Fruit fly (Drosophila melanogaster) whole organism, embryonic: ENCODE data around the gene Ogdh.

ENCODE experiments used
- Abd-B ChIP-seq: fragments of 200-800 bp; sonication (Bioruptor generic); optimal IDR thresholded peaks from 2 replicates; lab custom pipeline; 2018; ENCODE audit warnings: missing biosample characterization, mild to moderate bottlenecking, missing genetic modification characterization, moderate library complexity
- B-H1 ChIP-seq: fragments of 200-800 bp; sonication (Bioruptor generic); IDR thresholded peaks from 3 replicates; pipeline ENCODE4 v1.3.6; 2022; ENCODE audit warnings: missing biosample characterization, missing genetic modification characterization
- B-H2 ChIP-seq: fragments of 200-800 bp; sonication (Bioruptor generic); optimal IDR thresholded peaks from 2 replicates; lab custom pipeline; 2018; ENCODE audit warnings: missing biosample characterization, mild to moderate bottlenecking, missing genetic modification characterization
- BEAF-32 ChIP-seq: fragments of 200-800 bp; sonication (Bioruptor generic); optimal IDR thresholded peaks from 3 replicates; lab custom pipeline; 2017; ENCODE audit warnings: missing biosample characterization, missing genetic modification characterization, mild to moderate bottlenecking, moderate library complexity, missing genetic modification reagents
- Blimp-1 ChIP-seq: fragments of 200-800 bp; sonication (Bioruptor generic); optimal IDR thresholded peaks from 3 replicates; lab custom pipeline; 2018; ENCODE audit warnings: missing biosample characterization, missing genetic modification characterization, mild to moderate bottlenecking, moderate library complexity, missing genetic modification reagents
- CG10267 ChIP-seq: fragments of 200-800 bp; sonication (Bioruptor generic); optimal IDR thresholded peaks from 2 replicates; lab custom pipeline; 2018; ENCODE audit warnings: missing biosample characterization, mild to moderate bottlenecking, missing genetic modification characterization, moderate library complexity
- CG10274 ChIP-seq: fragments of 200-800 bp; sonication (Bioruptor generic); optimal IDR thresholded peaks from 3 replicates; lab custom pipeline; 2017; ENCODE audit warnings: missing biosample characterization, mild to moderate bottlenecking, missing genetic modification characterization
- CG11504 ChIP-seq: fragments of 200-800 bp; sonication (Bioruptor generic); optimal IDR thresholded peaks from 3 replicates; lab custom pipeline; 2019; ENCODE audit warnings: missing biosample characterization, mild to moderate bottlenecking, missing genetic modification characterization, moderate library complexity
- CG12219 ChIP-seq: fragments of 200-800 bp; sonication (Bioruptor generic); optimal IDR thresholded peaks from 3 replicates; lab custom pipeline; 2018; ENCODE audit warnings: missing biosample characterization, mild to moderate bottlenecking, missing genetic modification characterization
- CG12659 ChIP-seq: fragments of 200-800 bp; sonication (Bioruptor generic); optimal IDR thresholded peaks from 3 replicates; lab custom pipeline; 2017; ENCODE audit warnings: mild to moderate bottlenecking, missing biosample characterization, missing genetic modification reagents, missing genetic modification characterization
- CG18011 ChIP-seq: fragments of 200-800 bp; sonication (Bioruptor generic); optimal IDR thresholded peaks from 2 replicates; lab custom pipeline; 2017; ENCODE audit warnings: missing biosample characterization, missing genetic modification characterization, mild to moderate bottlenecking, moderate library complexity, missing genotype
- CG18599 ChIP-seq: fragments of 200-800 bp; sonication (Bioruptor generic); optimal IDR thresholded peaks from 3 replicates; lab custom pipeline; 2017; ENCODE audit warnings: missing biosample characterization, missing genetic modification characterization, mild to moderate bottlenecking, moderate library complexity, missing genetic modification reagents
- CG30020 ChIP-seq: fragments of 200-800 bp; optimal IDR thresholded peaks from 2 replicates; lab custom pipeline; 2019; ENCODE audit warnings: missing biosample characterization, mild to moderate bottlenecking, missing genetic modification characterization, moderate library complexity
- CG31224 ChIP-seq: fragments of 200-800 bp; sonication (Bioruptor generic); IDR thresholded peaks from 2 replicates; pipeline ENCODE4 v1.3.6; 2022; ENCODE audit warnings: missing biosample characterization, missing genetic modification characterization
- CG31441 ChIP-seq: fragments of 200-800 bp; sonication (Bioruptor generic); IDR thresholded peaks from 2 replicates; pipeline ENCODE4 v1.3.6; 2022; ENCODE audit warnings: missing biosample characterization, missing genetic modification characterization
- CG33213 ChIP-seq: fragments of 200-800 bp; sonication (Bioruptor generic); optimal IDR thresholded peaks from 3 replicates; lab custom pipeline; 2016; ENCODE audit warnings: missing biosample characterization, missing genetic modification characterization
- CG3407 ChIP-seq: fragments of 200-800 bp; sonication (Bioruptor generic); optimal IDR thresholded peaks from 2 replicates; lab custom pipeline; 2018; ENCODE audit warnings: missing biosample characterization, mild to moderate bottlenecking, missing genetic modification characterization
- CG34422 ChIP-seq: fragments of 200-800 bp; sonication (Bioruptor generic); IDR thresholded peaks from 3 replicates; pipeline ENCODE4 v1.3.6; 2022; ENCODE audit warnings: missing biosample characterization, missing genetic modification characterization
- CG3726 ChIP-seq: fragments of 200-800 bp; sonication (Bioruptor generic); IDR thresholded peaks from 3 replicates; pipeline ENCODE4, ENCODE4 v1.3.6; 2022; ENCODE audit warnings: missing biosample characterization, missing genetic modification characterization
- CG4328 ChIP-seq: fragments of 200-800 bp; sonication (Bioruptor generic); optimal IDR thresholded peaks from 3 replicates; lab custom pipeline; 2017; ENCODE audit warnings: missing biosample characterization, missing genetic modification reagents, missing genetic modification characterization
- CG4617 ChIP-seq: fragments of 200-800 bp; sonication (Bioruptor generic); optimal IDR thresholded peaks from 3 replicates; lab custom pipeline; 2016; ENCODE audit warnings: missing biosample characterization, missing genetic modification characterization, borderline replicate concordance
- CG7271 ChIP-seq: fragments of 200-800 bp; sonication (Bioruptor generic); optimal IDR thresholded peaks from 2 replicates; lab custom pipeline; 2018; ENCODE audit warnings: missing biosample characterization, mild to moderate bottlenecking, missing genetic modification characterization, moderate library complexity
- CG9932 ChIP-seq: fragments of 200-800 bp; sonication (Bioruptor generic); IDR thresholded peaks from 2 replicates; pipeline ENCODE4 v1.3.6; 2022; ENCODE audit warnings: missing biosample characterization, missing genetic modification characterization
- Dbx ChIP-seq: fragments of 200-800 bp; sonication (Bioruptor generic); IDR thresholded peaks from 3 replicates; pipeline ENCODE4 v1.3.6; 2022; ENCODE audit warnings: missing biosample characterization, missing genetic modification characterization
- Dek ChIP-seq: fragments of 200-800 bp; sonication (Bioruptor generic); optimal IDR thresholded peaks from 3 replicates; lab custom pipeline; 2019; ENCODE audit warnings: missing biosample characterization, mild to moderate bottlenecking, missing genetic modification characterization, moderate library complexity
- Dip2 ChIP-seq: fragments of 200-800 bp; sonication (Bioruptor generic); IDR thresholded peaks from 2 replicates; pipeline ENCODE4 v1.3.6; 2022; ENCODE audit warnings: missing biosample characterization, missing genetic modification characterization
- Dll ChIP-seq: fragments of 200-800 bp; sonication (Bioruptor generic); IDR thresholded peaks from 4 replicates; pipeline ENCODE4 v1.3.6; 2022; ENCODE audit warnings: missing biosample characterization, missing genetic modification characterization; ENCODE audit not compliant: partially characterized antibody
- Eip74EF ChIP-seq, 2 experiments: fragments of 200-800 bp in 1 of 2; fragments of >200 bp in 1 of 2; sonication (Bioruptor generic) in 1 of 2; optimal IDR thresholded peaks; 2 replicates each; lab custom pipeline; 2017 to 2019; ENCODE audit warnings: missing biosample characterization in 2 of 2, missing genetic modification characterization in 2 of 2, mild to moderate bottlenecking in 1 of 2, moderate library complexity in 1 of 2
- Hmr ChIP-seq: fragments of 200-800 bp; sonication (Bioruptor generic); optimal IDR thresholded peaks from 3 replicates; lab custom pipeline; 2017; ENCODE audit warnings: mild to moderate bottlenecking, missing biosample characterization, missing genetic modification reagents, missing genetic modification characterization
- Hr39 ChIP-seq: fragments of >200 bp; optimal IDR thresholded peaks from 2 replicates; lab custom pipeline; 2017
- MESR4 ChIP-seq: fragments of 200-800 bp; sonication (Bioruptor generic); optimal IDR thresholded peaks from 2 replicates; lab custom pipeline; 2018; ENCODE audit warnings: missing biosample characterization, mild to moderate bottlenecking, missing genetic modification characterization, moderate library complexity
- NC2α ChIP-seq: fragments of 200-800 bp; sonication (Bioruptor generic); optimal IDR thresholded peaks from 2 replicates; lab custom pipeline; 2016; ENCODE audit warnings: missing biosample characterization, missing genetic modification characterization
- Spps ChIP-seq: fragments of 200-800 bp; sonication (Bioruptor generic); optimal IDR thresholded peaks from 2 replicates; lab custom pipeline; 2018; ENCODE audit warnings: missing biosample characterization, mild to moderate bottlenecking, missing genetic modification characterization
- TFAM ChIP-seq: fragments of 200-800 bp; sonication (Bioruptor generic); optimal IDR thresholded peaks from 2 replicates; lab custom pipeline; 2017; ENCODE audit warnings: missing biosample characterization, missing genetic modification characterization, inconsistent platforms
- Trl ChIP-seq, 3 experiments: fragments of >200 bp in 2 of 3; fragments of 200-800 bp in 1 of 3; sonication (Bioruptor generic) in 1 of 3; optimal IDR thresholded peaks; 2 replicates in 1 of 3; 3 replicates in 2 of 3; lab custom pipeline; 2016 to 2017; ENCODE audit warnings: missing biosample characterization in 1 of 3, missing genetic modification characterization in 1 of 3
- crp ChIP-seq, 2 experiments: fragments of 200-800 bp; sonication (Bioruptor generic); optimal IDR thresholded peaks; 2 replicates in 1 of 2; 3 replicates in 1 of 2; lab custom pipeline; 2017; ENCODE audit warnings: missing biosample characterization in 2 of 2, missing genetic modification characterization in 2 of 2, mild to moderate bottlenecking in 1 of 2, moderate library complexity in 1 of 2
- dmrt99B ChIP-seq: fragments of 200-800 bp; sonication (Bioruptor generic); optimal IDR thresholded peaks from 2 replicates; lab custom pipeline; 2018; ENCODE audit warnings: missing biosample characterization, mild to moderate bottlenecking, missing genetic modification characterization, moderate library complexity
- eyg ChIP-seq: fragments of 200-800 bp; sonication (Bioruptor generic); optimal IDR thresholded peaks from 3 replicates; lab custom pipeline; 2016; ENCODE audit warnings: missing biosample characterization, missing genetic modification characterization
- fd102C ChIP-seq: fragments of 200-800 bp; sonication (Bioruptor generic); optimal IDR thresholded peaks from 2 replicates; lab custom pipeline; 2018; ENCODE audit warnings: missing biosample characterization, mild to moderate bottlenecking, missing genetic modification characterization, moderate library complexity
- insv ChIP-seq, 2 experiments: fragments of 200-800 bp; sonication (Bioruptor generic); optimal IDR thresholded peaks; 3 replicates each; lab custom pipeline; 2016 to 2018; ENCODE audit warnings: missing biosample characterization in 2 of 2, missing genetic modification characterization in 2 of 2
- lab ChIP-seq: fragments of 200-800 bp; sonication (Bioruptor generic); optimal IDR thresholded peaks from 3 replicates; lab custom pipeline; 2017; ENCODE audit warnings: missing biosample characterization, missing genetic modification characterization, mild to moderate bottlenecking, moderate library complexity, missing genetic modification reagents
- p53 ChIP-seq: fragments of 200-800 bp; sonication (Bioruptor generic); optimal IDR thresholded peaks from 2 replicates; lab custom pipeline; 2016; ENCODE audit warnings: missing biosample characterization, missing genetic modification characterization
- ranshi ChIP-seq: fragments of 200-800 bp; sonication (Bioruptor generic); IDR thresholded peaks from 2 replicates; pipeline ENCODE4 v1.3.6; 2022; ENCODE audit warnings: missing biosample characterization, missing genetic modification characterization
- slbo ChIP-seq: fragments of 200-800 bp; sonication (Bioruptor generic); IDR thresholded peaks from 2 replicates; pipeline ENCODE4 v1.3.6; 2022; ENCODE audit warnings: missing biosample characterization, missing genetic modification characterization
- sna ChIP-seq: fragments of 200-800 bp; sonication (Bioruptor generic); IDR thresholded peaks from 2 replicates; pipeline ENCODE4 v1.3.6; 2022; ENCODE audit warnings: missing biosample characterization, missing genetic modification characterization; ENCODE audit not compliant: partially characterized antibody
- wek ChIP-seq: fragments of 200-800 bp; sonication (Bioruptor generic); optimal IDR thresholded peaks from 3 replicates; lab custom pipeline; 2018; ENCODE audit warnings: missing biosample characterization, mild to moderate bottlenecking, missing genetic modification characterization, moderate library complexity
- zen2 ChIP-seq: fragments of 200-800 bp; sonication (Bioruptor generic); IDR thresholded peaks from 3 replicates; pipeline ENCODE4 v1.3.6; 2022; ENCODE audit warnings: missing biosample characterization, missing genetic modification characterization; ENCODE audit not compliant: partially characterized antibody

The Ogdh gene

dm6 chr3L:17009715-17010491 lies 55.3 kb downstream of the Ogdh start (continued):
- TF ChIP-seq Dbx (GFP tag; lab: Robert Waterston, UW) (peak; percentile 65; the same call in 1 of the 3 replicates), CG12659 (GFP tag; lab: Kevin White, UChicago) (no peak), Dll (GFP tag; lab: Robert Waterston, UW) (0 out of 4 replicates have a peak, but pooled peaks have one; percentile 31), Trl (optimal IDR thresholded peaks at IDR 0.05; lab: Kevin White, UChicago) (peak; percentile 43 to 54), Trl (GFP tag; optimal IDR thresholded peaks at IDR 0.05; lab: Kevin White, UChicago) (no peak), crp (GFP tag; optimal IDR thresholded peaks at IDR 0.05; lab: Kevin White, UChicago) (no peak), CG10274 (GFP tag; lab: Kevin White, UChicago) (no peak), CG4328 (GFP tag; lab: Kevin White, UChicago) (peak; percentile 31), insv (GFP tag; optimal IDR thresholded peaks at IDR 0.05; lab: Kevin White, UChicago) (peak in 1 of 2 experiments; percentile 39), CG31441 (GFP tag; lab: Robert Waterston, UW) (no peak), CG9932 (GFP tag; lab: Robert Waterston, UW) (peak; percentile 31), CG18599 (GFP tag; lab: Kevin White, UChicago) (peak; percentile 60), Dek (tag; lab: Kevin White, UChicago) (no peak), BEAF-32 (GFP tag; lab: Kevin White, UChicago) (no peak), TFAM (GFP tag; lab: Kevin White, UChicago) (no peak), Hmr (peak; percentile 50), CG3726 (GFP tag; lab: Robert Waterston, UW) (no peak), dmrt99B (peak; percentile 42), Eip74EF (GFP tag; optimal IDR thresholded peaks at IDR 0.05; lab: Kevin White, UChicago) (peak in 1 of 2 experiments; percentile 48), eyg (no peak), CG12219 (GFP tag; lab: Kevin White, UChicago) (no peak), CG11504 (tag; lab: Kevin White, UChicago) (peak; percentile 63), Blimp-1 (GFP tag; lab: Kevin White, UChicago) (no peak), CG31224 (GFP tag; lab: Robert Waterston, UW) (no peak), MESR4 (GFP tag; lab: Kevin White, UChicago) (no peak), sna (GFP tag; lab: Robert Waterston, UW) (peak; percentile 38; the same call in 1 of the 2 replicates), B-H1 (no peak; the same call in 2 of the 3 replicates), Hr39 (lab: Kevin White, UChicago) (no peak), fd102C (GFP tag; lab: Kevin White, UChicago) (no peak), p53 (GFP tag; lab: Kevin White, UChicago) (no peak), CG30020 (no peak), Abd-B (no peak), CG34422 (GFP tag; lab: Robert Waterston, UW) (peak; percentile 71; the same call in 1 of the 3 replicates), lab (peak; percentile 77), wek (GFP tag; lab: Kevin White, UChicago) (peak; percentile 14), CG4617 (no peak), B-H2 (GFP tag; lab: Kevin White, UChicago) (peak; percentile 77), CG33213 (GFP tag; lab: Kevin White, UChicago) (no peak), zen2 (GFP tag; lab: Robert Waterston, UW) (0 out of 3 replicates have a peak, but pooled peaks have one; percentile 28), Spps (tag; lab: Kevin White, UChicago) (no peak), CG18011 (no peak), Dip2 (GFP tag; lab: Robert Waterston, UW) (no peak), CG7271 (tag; lab: Kevin White, UChicago) (no peak), CG10267 (tag; lab: Kevin White, UChicago) (no peak), NC2α (GFP tag; lab: Kevin White, UChicago) (no peak), slbo (GFP tag; lab: Robert Waterston, UW) (peak; percentile 63), ranshi (GFP tag; lab: Robert Waterston, UW) (0 out of 2 replicates have a peak, but pooled peaks have one; percentile 26), CG3407 (GFP tag; lab: Kevin White, UChicago) (no peak)
